Fruit fly (Drosophila melanogaster) whole organism, pupa: ENCODE results near the gene CG46059.

Source experiments
- CG10348 ChIP-seq: fragments of 200-800 bp; sonication (Bioruptor generic); IDR thresholded peaks from 2 replicates; pipeline ENCODE4 v1.3.6; 2022; ENCODE audit warnings: missing biosample characterization, missing genetic modification characterization
- CG12605 ChIP-seq: fragments of 200-800 bp; sonication (Bioruptor generic); IDR thresholded peaks from 2 replicates; pipeline ENCODE4 v1.3.6; 2022; ENCODE audit warnings: missing biosample characterization, missing genetic modification characterization
- CG13204 ChIP-seq: fragments of 200-800 bp; sonication (Bioruptor generic); optimal IDR thresholded peaks from 2 replicates; lab custom pipeline; 2018; ENCODE audit warnings: missing biosample characterization, mild to moderate bottlenecking, missing genetic modification characterization, moderate library complexity
- CG14655 ChIP-seq: fragments of 200-800 bp; sonication (Bioruptor generic); optimal IDR thresholded peaks from 3 replicates; lab custom pipeline; 2017; ENCODE audit warnings: mild to moderate bottlenecking, missing biosample characterization, missing genetic modification reagents, missing genetic modification characterization
- CG15710 ChIP-seq: fragments of 200-800 bp; sonication (Bioruptor generic); optimal IDR thresholded peaks from 2 replicates; lab custom pipeline; 2018; ENCODE audit warnings: missing biosample characterization, mild to moderate bottlenecking, missing genetic modification characterization, moderate library complexity
- CG17806 ChIP-seq: fragments of 200-800 bp; sonication (Bioruptor generic); optimal IDR thresholded peaks from 2 replicates; lab custom pipeline; 2018; ENCODE audit warnings: missing biosample characterization, mild to moderate bottlenecking, missing genetic modification characterization, moderate library complexity
- CG32121 ChIP-seq: fragments of 200-800 bp; sonication (Bioruptor generic); IDR thresholded peaks from 2 replicates; pipeline ENCODE4 v1.3.6; 2022; ENCODE audit warnings: missing biosample characterization, missing genetic modification characterization
- CG34367 ChIP-seq: fragments of 200-800 bp; sonication (Bioruptor generic); optimal IDR thresholded peaks from 2 replicates; lab custom pipeline; 2018; ENCODE audit warnings: missing biosample characterization, mild to moderate bottlenecking, missing genetic modification characterization
- CG4496 ChIP-seq: fragments of 200-800 bp; sonication (Bioruptor generic); IDR thresholded peaks from 3 replicates; pipeline ENCODE4 v1.3.6; 2022; ENCODE audit warnings: missing biosample characterization, missing genetic modification characterization
- CG8159 ChIP-seq: fragments of 200-800 bp; sonication (Bioruptor generic); optimal IDR thresholded peaks from 3 replicates; lab custom pipeline; 2018; ENCODE audit warnings: missing biosample characterization, mild to moderate bottlenecking, missing genetic modification characterization, moderate library complexity
- CG8301 ChIP-seq: fragments of 200-800 bp; sonication (Bioruptor generic); optimal IDR thresholded peaks from 2 replicates; lab custom pipeline; 2018; ENCODE audit warnings: missing biosample characterization, mild to moderate bottlenecking, missing genetic modification characterization
- CG9948 ChIP-seq: fragments of 200-800 bp; sonication (Bioruptor generic); optimal IDR thresholded peaks from 2 replicates; lab custom pipeline; 2018; ENCODE audit warnings: missing biosample characterization, mild to moderate bottlenecking, missing genetic modification characterization, moderate library complexity
- D1 ChIP-seq: fragments of 200-800 bp; sonication (Bioruptor generic); optimal IDR thresholded peaks from 2 replicates; lab custom pipeline; 2018; ENCODE audit warnings: missing biosample characterization, mild to moderate bottlenecking, missing genetic modification characterization, moderate library complexity
- EcR ChIP-seq: fragments of 200-800 bp; sonication (Bioruptor generic); optimal IDR thresholded peaks from 3 replicates; lab custom pipeline; 2019; ENCODE audit warnings: missing biosample characterization, missing genetic modification characterization, mild to moderate bottlenecking, moderate library complexity, missing genetic modification reagents
- Ets98B ChIP-seq: fragments of 200-800 bp; sonication (Bioruptor generic); IDR thresholded peaks from 2 replicates; pipeline ENCODE4 v1.3.6; 2022; ENCODE audit warnings: missing biosample characterization, missing genetic modification characterization
- Pif1A ChIP-seq: fragments of 200-800 bp; sonication (Bioruptor generic); optimal IDR thresholded peaks from 3 replicates; lab custom pipeline; 2016; ENCODE audit warnings: missing biosample characterization, missing genetic modification characterization
- Pif1B ChIP-seq: fragments of 200-800 bp; sonication (Bioruptor generic); optimal IDR thresholded peaks from 3 replicates; lab custom pipeline; 2016; ENCODE audit warnings: missing biosample characterization, missing genetic modification characterization
- Snoo ChIP-seq: fragments of 200-800 bp; sonication (Bioruptor generic); optimal IDR thresholded peaks from 3 replicates; lab custom pipeline; 2017; ENCODE audit warnings: missing biosample characterization, mild to moderate bottlenecking, missing genetic modification characterization, inconsistent platforms
- fd96Ca ChIP-seq: fragments of 200-800 bp; sonication (Bioruptor generic); IDR thresholded peaks from 3 replicates; pipeline ENCODE4 v1.3.6; 2022; ENCODE audit warnings: missing biosample characterization, missing genetic modification characterization
- gl ChIP-seq: fragments of 200-800 bp; sonication (Bioruptor generic); optimal IDR thresholded peaks from 2 replicates; lab custom pipeline; 2018; ENCODE audit warnings: missing biosample characterization, mild to moderate bottlenecking, missing genetic modification characterization
- rn ChIP-seq: fragments of 200-800 bp; sonication (Bioruptor generic); IDR thresholded peaks from 2 replicates; pipeline ENCODE4 v1.3.6; 2022; ENCODE audit warnings: missing biosample characterization, missing genetic modification characterization

Gene CG46059

DNA sequence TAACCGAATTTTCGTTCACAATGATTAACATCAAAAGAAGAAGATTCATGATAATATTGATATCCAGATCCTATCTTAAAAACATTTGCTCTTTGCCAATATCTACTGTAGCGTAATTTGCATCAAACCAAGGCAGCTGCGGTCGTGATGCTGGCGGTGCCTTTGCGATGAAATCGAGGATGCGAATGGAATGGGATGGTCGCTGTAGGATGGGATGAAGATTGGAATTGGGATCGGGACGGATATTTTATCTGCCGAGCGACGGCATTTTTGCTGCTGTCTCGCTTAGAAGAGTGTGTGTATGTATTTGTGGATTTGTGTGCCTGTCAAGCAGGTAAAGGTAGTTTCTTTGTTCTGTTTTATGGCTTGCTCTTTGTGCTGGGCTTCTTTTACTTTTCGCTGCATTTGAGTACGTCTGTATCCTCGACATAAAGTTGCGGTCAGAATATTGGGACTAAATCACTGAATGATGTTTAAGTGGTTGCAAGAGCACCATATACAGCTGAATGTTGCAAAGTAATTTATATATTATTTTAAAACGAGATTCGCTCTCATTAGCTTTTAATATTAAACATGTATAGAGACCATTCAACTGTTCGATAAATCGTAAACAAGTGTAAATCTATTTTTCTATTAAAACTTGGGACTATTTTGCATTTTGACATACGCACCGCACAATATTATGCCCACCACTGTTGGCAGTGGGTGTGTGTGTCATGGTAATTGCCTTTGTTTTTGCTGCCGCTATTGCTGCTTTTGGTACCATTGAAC is 21.1 kb downstream of the CG46059 start:
- TF ChIP-seq rn (peak; percentile 43; the same call in 1 of the 2 replicates), EcR (peak; percentile 6), CG13204 (GFP tag; lab: Kevin White, UChicago) (no peak), CG14655 (GFP tag; lab: Kevin White, UChicago) (peak; percentile 60), Pif1A (GFP tag; lab: Kevin White, UChicago) (peak; percentile 43), CG4496 (GFP tag; lab: Robert Waterston, UW) (peak; percentile 27; the same call in 1 of the 3 replicates), gl (no peak), Pif1B (GFP tag; lab: Kevin White, UChicago) (peak; percentile 68), Ets98B (GFP tag; lab: Robert Waterston, UW) (no peak), CG8301 (tag; lab: Kevin White, UChicago) (peak; percentile 57), CG34367 (tag; lab: Kevin White, UChicago) (peak; percentile 57), CG15710 (tag; lab: Kevin White, UChicago) (peak; percentile 49), Snoo (tag; lab: Kevin White, UChicago) (peak; percentile 54), CG12605 (GFP tag; lab: Robert Waterston, UW) (no peak), CG9948 (tag; lab: Kevin White, UChicago) (peak; percentile 52), D1 (tag; lab: Kevin White, UChicago) (no peak), CG8159 (peak; percentile 35), CG32121 (GFP tag; lab: Robert Waterston, UW) (no peak), fd96Ca (GFP tag; lab: Robert Waterston, UW) (no peak), CG10348 (no peak), CG17806 (tag; lab: Kevin White, UChicago) (peak; percentile 45)
- TF ChIP-seq, all 21 proteins: peak for 13

- TF ChIP-seq Pif1A (GFP tag; lab: Kevin White, UChicago), result peak; percentile 83
- TF ChIP-seq EcR, result peak; percentile 99
- peak; percentile 94 for TF ChIP-seq CG15710 (tag; lab: Kevin White, UChicago)
- TF ChIP-seq CG8301 (tag; lab: Kevin White, UChicago), result peak; percentile 60
- peak; percentile 78 for TF ChIP-seq CG17806 (tag; lab: Kevin White, UChicago)
- peak; percentile 97 for TF ChIP-seq gl
- TF ChIP-seq CG14655 (GFP tag; lab: Kevin White, UChicago), result peak; percentile 70
- no peak for TF ChIP-seq CG10348
- peak; percentile 88 for TF ChIP-seq CG12605 (GFP tag; lab: Robert Waterston, UW)
- peak; percentile 84 for TF ChIP-seq CG8159
- peak; percentile 81 for TF ChIP-seq CG9948 (tag; lab: Kevin White, UChicago)
- peak; percentile 81; the same call in 2 of the 3 replicates for TF ChIP-seq CG4496 (GFP tag; lab: Robert Waterston, UW)
- peak; percentile 51 for TF ChIP-seq Ets98B (GFP tag; lab: Robert Waterston, UW)
- peak; percentile 64 for TF ChIP-seq rn
- TF ChIP-seq Snoo (tag; lab: Kevin White, UChicago), result peak; percentile 90
- peak; percentile 79 for TF ChIP-seq fd96Ca (GFP tag; lab: Robert Waterston, UW)
- peak; percentile 92 for TF ChIP-seq CG34367 (tag; lab: Kevin White, UChicago)
- TF ChIP-seq CG32121 (GFP tag; lab: Robert Waterston, UW), result peak; percentile 38; the same call in 1 of the 2 replicates
- TF ChIP-seq D1 (tag; lab: Kevin White, UChicago), result peak; percentile 65
- peak; percentile 84 for TF ChIP-seq Pif1B (GFP tag; lab: Kevin White, UChicago)
- peak; percentile 99 for TF ChIP-seq CG13204 (GFP tag; lab: Kevin White, UChicago)
Observed at dm6 chr2L:19161307-19161999, 22.1 kb downstream of the CG46059 start.

DNA sequence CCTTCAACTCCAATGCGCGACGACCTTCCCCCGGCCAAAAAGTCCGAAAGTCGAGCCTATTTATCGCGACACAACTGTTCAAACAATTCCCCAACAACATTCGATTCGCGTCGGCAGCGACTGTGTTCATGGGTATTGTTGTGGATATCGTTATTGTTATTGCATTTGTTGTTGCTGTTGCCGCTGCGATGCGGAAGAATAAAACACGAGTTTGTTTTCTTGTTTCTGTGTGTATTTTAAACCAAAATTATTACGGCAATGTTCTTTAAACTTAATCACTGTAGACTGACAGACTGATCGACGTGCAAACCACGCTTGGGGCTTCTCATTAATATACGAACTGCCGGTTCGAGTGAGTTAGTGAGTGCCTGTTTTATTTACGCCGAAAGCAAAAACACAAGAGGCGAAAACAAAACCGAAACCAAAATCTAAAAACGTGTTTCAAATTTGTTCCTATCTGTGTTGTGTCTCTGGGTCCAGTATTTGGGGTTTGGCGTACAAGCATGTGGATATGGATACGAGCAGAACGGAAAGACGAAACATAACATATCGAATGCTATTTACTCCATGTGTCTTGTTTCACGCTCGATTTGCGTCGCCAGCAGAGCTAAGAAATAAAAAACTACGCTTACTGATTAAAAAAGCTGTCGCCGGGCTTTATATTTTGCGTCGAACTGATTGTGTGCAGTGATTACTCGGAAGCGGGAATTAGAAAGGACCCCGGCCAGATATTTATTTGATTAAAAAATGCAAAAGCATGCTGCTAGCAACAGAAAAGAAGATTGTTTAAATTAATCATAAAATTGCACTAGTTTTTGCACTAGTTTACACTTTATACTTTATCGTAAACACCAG is 23.8 kb downstream of the CG46059 start:
- TF ChIP-seq CG4496 (GFP tag; lab: Robert Waterston, UW), result peak; percentile 2; the same call in 1 of the 3 replicates
- TF ChIP-seq gl, result no peak
- no peak for TF ChIP-seq CG15710 (tag; lab: Kevin White, UChicago)
- no peak for TF ChIP-seq CG34367 (tag; lab: Kevin White, UChicago)
- no peak for TF ChIP-seq Ets98B (GFP tag; lab: Robert Waterston, UW)
- TF ChIP-seq CG13204 (GFP tag; lab: Kevin White, UChicago), result no peak
- TF ChIP-seq rn, result 0 out of 2 replicates have a peak, but pooled peaks have one; percentile 0
- TF ChIP-seq EcR, result no peak

DNA sequence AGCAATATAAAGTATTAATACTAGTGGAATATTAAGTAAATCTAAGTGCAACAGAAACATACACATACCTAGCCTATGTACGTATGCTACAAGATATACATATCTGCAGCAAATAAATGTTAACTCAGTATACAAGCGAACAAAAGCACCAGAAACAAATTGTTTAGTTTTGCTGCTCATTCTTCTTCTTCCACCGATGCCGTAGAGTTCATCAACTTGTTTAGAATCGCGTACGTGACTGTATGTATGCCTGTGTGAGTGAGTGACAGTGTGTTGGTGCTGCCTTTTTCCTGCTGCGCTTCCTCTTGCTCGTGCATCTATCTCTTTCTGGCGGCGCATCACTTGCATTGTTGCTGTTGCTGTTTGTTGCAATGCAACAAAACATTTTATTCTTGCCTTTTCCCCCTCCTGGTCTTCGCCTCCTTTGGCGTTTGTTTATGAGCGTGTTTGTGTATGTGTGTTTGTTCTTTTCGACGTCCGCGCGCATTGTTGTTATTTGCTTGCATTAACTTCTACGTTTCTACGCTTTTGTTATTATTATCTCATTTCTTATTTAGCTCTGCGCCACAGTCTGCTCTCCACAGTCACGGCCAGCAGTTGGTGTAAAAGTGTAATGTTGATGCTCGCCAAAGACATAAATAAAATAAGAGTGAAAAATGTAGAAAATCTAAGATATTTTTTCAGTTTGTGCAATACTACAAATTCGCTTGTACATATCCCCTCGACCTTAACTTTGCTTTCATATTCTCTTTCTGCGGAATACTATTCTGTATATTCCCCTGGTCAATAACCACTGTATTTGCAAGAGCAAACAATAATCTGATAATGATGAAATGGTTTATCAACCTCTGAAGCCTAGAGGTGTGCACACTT is 24.7 kb downstream of the CG46059 start:
- TF ChIP-seq D1 (tag; lab: Kevin White, UChicago) (no peak), CG9948 (tag; lab: Kevin White, UChicago) (peak; percentile 26), Snoo (tag; lab: Kevin White, UChicago) (peak; percentile 27), CG14655 (GFP tag; lab: Kevin White, UChicago) (peak; percentile 70), CG15710 (tag; lab: Kevin White, UChicago) (peak; percentile 29), CG32121 (GFP tag; lab: Robert Waterston, UW) (peak; percentile 55), CG17806 (tag; lab: Kevin White, UChicago) (peak; percentile 33), CG8159 (peak; percentile 53), CG8301 (tag; lab: Kevin White, UChicago) (peak; percentile 61), Pif1A (GFP tag; lab: Kevin White, UChicago) (peak; percentile 51), CG34367 (tag; lab: Kevin White, UChicago) (no peak), CG13204 (GFP tag; lab: Kevin White, UChicago) (no peak), CG4496 (GFP tag; lab: Robert Waterston, UW) (peak; percentile 61), CG12605 (GFP tag; lab: Robert Waterston, UW) (no peak), Pif1B (GFP tag; lab: Kevin White, UChicago) (peak; percentile 10), Ets98B (GFP tag; lab: Robert Waterston, UW) (peak; percentile 43; the same call in 1 of the 2 replicates), gl (no peak), EcR (peak; percentile 43), rn (0 out of 2 replicates have a peak, but pooled peaks have one; percentile 21), CG10348 (no peak), fd96Ca (GFP tag; lab: Robert Waterston, UW) (peak; percentile 67; the same call in 2 of the 3 replicates)
